Worm (Caenorhabditis elegans) whole organism, L2 larva: ENCODE measurements around the gene hap-1.

Experiments used
- blmp-1 ChIP-seq: sonication (generic microtip); optimal IDR thresholded peaks from 2 replicates; lab custom pipeline; 2017; ENCODE audit warnings: missing genetic modification characterization, mild to moderate bottlenecking, missing compliant biosample characterization, antibody characterized with exemption, moderate library complexity; ENCODE audit not compliant: insufficient read depth
- lin-11 ChIP-seq: fragments of 150-350 bp; sonication (generic microtip); optimal IDR thresholded peaks from 2 replicates; lab custom pipeline; 2014; ENCODE audit warnings: missing biosample characterization, missing genetic modification characterization, inconsistent platforms, mixed read lengths
- nhr-10 ChIP-seq: sonication (generic microtip); optimal IDR thresholded peaks from 2 replicates; lab custom pipeline; 2017; ENCODE audit warnings: missing biosample characterization, missing genetic modification characterization
- nhr-11 ChIP-seq: fragments of 150-350 bp; optimal IDR thresholded peaks from 2 replicates; lab custom pipeline; 2014; ENCODE audit warnings: missing biosample characterization, missing genetic modification characterization
- unc-39 ChIP-seq: fragments of 150-350 bp; optimal IDR thresholded peaks from 2 replicates; lab custom pipeline; 2014; ENCODE audit warnings: missing biosample characterization, missing genetic modification characterization

DNA sequence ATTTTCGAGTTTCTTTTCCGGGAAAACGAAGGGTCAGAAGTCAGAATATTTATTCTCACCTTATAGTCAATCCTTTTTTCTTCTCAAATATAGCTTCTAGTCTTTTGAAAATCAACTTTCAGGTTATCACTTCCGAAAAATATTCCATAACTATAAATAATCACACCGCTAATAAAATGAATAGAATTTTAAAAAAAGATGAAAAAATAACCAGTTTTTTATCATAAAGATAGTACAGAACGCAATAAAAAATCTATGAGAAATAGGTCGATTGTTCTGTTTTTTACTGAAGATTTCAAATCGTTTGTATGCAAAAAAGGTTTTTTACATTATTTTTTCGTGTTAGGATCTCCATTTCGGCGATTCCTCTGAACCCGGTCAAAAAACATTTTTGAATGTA, 26.5 kb downstream of the hap-1 start:
- TF ChIP-seq nhr-11 (tag; lab: Kevin White, UChicago) (no peak), unc-39 (tag; lab: Kevin White, UChicago) (no peak), blmp-1 (tag; lab: Kevin White, UChicago) (no peak), lin-11 (no peak), nhr-10 (no peak)
